Worm (Caenorhabditis elegans) whole organism, young adult: Measurements from ENCODE around the gene mlc-1.

Experiments used
- C06A6.2 ChIP-seq: fragments of 200-800 bp; sonication (Bioruptor generic); conservative IDR thresholded peaks from 2 replicates; pipeline ENCODE4 v1.3.6; 2022; ENCODE audit warnings: missing genetic modification characterization, missing compliant biosample characterization
- F52B5.7 ChIP-seq: sonication (generic microtip); optimal IDR thresholded peaks from 2 replicates; lab custom pipeline; 2016; ENCODE audit warnings: mild to moderate bottlenecking, missing genetic modification characterization, missing compliant biosample characterization
- ZK185.1 ChIP-seq: sonication (generic microtip); optimal IDR thresholded peaks from 2 replicates; lab custom pipeline; 2016; ENCODE audit warnings: mild to moderate bottlenecking, missing genetic modification characterization, missing compliant biosample characterization; ENCODE audit not compliant: poor library complexity, severe bottlenecking
- ets-4 ChIP-seq: fragments of 200-800 bp; sonication (Bioruptor generic); optimal IDR thresholded peaks from 2 replicates; lab custom pipeline; 2018; ENCODE audit warnings: mild to moderate bottlenecking, missing genetic modification characterization, missing compliant biosample characterization
- nfya-1 ChIP-seq: sonication (generic microtip); optimal IDR thresholded peaks from 2 replicates; lab custom pipeline; 2017; ENCODE audit warnings: antibody characterized with exemption, missing compliant biosample characterization, missing genetic modification characterization, borderline replicate concordance; ENCODE audit not compliant: insufficient read depth
- nhr-80 ChIP-seq: sonication (generic microtip); optimal IDR thresholded peaks from 2 replicates; lab custom pipeline; 2016; ENCODE audit warnings: missing genetic modification characterization, missing compliant biosample characterization
- pha-4 ChIP-seq: fragments of 150-350 bp; sonication (generic microtip); optimal IDR thresholded peaks from 2 replicates; lab custom pipeline; 2014; ENCODE audit warnings: missing biosample characterization, missing genetic modification reagents, missing genetic modification characterization
- sdz-38 ChIP-seq: sonication (generic microtip); optimal IDR thresholded peaks from 2 replicates; lab custom pipeline; 2016; ENCODE audit warnings: missing genotype, missing genetic modification characterization, missing compliant biosample characterization
- snpc-1.3 ChIP-seq: sonication (generic microtip); optimal IDR thresholded peaks from 2 replicates; lab custom pipeline; 2017; ENCODE audit warnings: missing genetic modification characterization, mild to moderate bottlenecking, missing compliant biosample characterization, antibody characterized with exemption, moderate library complexity, missing genotype, missing genetic modification reagents; ENCODE audit not compliant: insufficient read depth
- zfh-2 ChIP-seq: fragments of 200-800 bp; sonication (Bioruptor generic); conservative IDR thresholded peaks from 2 replicates; pipeline ENCODE4 v1.3.6; 2022; ENCODE audit warnings: missing genetic modification reagents, missing genetic modification characterization, missing compliant biosample characterization

The mlc-1 gene

ce11 chrX:17505547-17506181 lies 46.7 kb downstream of the mlc-1 start (continued):
- no peak for TF ChIP-seq F52B5.7 (tag; lab: Kevin White, UChicago)
- 0 out of 2 replicates have a peak, but pooled peaks have one; percentile 58 for TF ChIP-seq C06A6.2 (GFP tag; lab: Robert Waterston, UW)
- peak; percentile 22 for TF ChIP-seq ZK185.1 (tag; lab: Kevin White, UChicago)
- TF ChIP-seq snpc-1.3 (tag; lab: Kevin White, UChicago) = no peak
- peak; percentile 25 for TF ChIP-seq ets-4

DNA sequence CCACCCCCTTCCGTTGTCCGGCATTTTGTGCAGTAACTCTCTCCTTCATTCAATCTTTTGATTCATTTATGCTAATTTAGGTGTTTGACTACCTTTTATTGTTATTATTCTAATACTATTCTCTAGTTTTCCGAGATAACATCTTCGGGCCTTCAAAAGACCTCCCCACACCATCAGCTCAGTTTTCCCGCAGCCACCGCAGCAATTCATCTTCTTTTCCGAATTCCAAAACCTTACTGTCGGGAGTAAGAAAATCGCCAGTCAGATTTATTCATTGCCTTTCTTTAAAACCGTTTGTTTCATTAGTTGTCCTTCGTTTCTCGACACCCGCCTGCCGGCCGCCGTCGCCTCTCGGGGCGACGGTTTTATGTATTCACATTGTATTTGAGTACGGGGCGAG lies 49.1 kb downstream of the mlc-1 start:
- no peak for TF ChIP-seq sdz-38
- TF ChIP-seq zfh-2 (GFP tag; lab: Robert Waterston, UW) = 0 out of 2 replicates have a peak, but pooled peaks have one; percentile 35
- TF ChIP-seq, all 124 proteins: peak for 1

DNA sequence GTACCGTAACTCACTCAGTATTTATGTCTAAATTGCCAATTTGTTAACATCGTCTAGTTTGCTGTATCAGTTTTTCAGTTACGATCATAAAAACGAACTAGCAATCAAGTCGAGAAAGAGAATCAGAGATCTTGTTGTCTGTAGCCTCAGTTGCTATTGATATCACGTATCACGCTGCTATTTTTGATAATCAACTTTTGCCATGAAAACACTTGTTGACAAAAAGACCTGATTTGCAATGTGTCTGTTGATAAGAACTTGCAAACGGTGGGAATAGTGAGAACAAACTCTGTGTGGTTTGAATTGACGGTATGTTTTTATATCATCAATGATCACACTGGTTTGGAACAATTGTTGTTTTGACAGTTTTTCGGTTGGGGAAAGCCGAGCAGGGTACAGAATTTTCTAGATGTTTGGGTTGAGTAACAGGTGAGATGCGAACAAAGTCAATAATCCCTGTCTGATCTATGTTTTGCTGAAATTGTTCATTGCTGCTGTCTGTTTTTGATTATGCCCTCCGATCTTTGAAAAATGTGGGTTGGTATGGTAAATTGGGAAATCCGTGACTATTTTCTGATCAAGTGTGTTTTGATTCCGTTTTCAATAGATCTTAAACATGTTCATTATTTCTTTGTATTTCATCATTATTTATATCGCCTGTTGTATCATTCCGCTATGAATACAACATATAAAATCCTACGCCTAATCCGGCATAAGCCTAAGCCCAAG lies 50.2 kb downstream of the mlc-1 start:
- peak; percentile 60 for TF ChIP-seq pha-4
- TF ChIP-seq nfya-1 (tag; lab: Kevin White, UChicago) = no peak
- TF ChIP-seq nhr-80 = peak; percentile 73
- TF ChIP-seq, all 124 proteins: peak for 2
